Fruit fly (Drosophila melanogaster) whole organism, pupa: Measurements from ENCODE around the gene CG7320.

ENCODE experiments used
- CG10348 ChIP-seq: fragments of 200-800 bp; sonication (Bioruptor generic); IDR thresholded peaks from 2 replicates; pipeline ENCODE4 v1.3.6; 2022; ENCODE audit warnings: missing biosample characterization, missing genetic modification characterization
- CG12605 ChIP-seq: fragments of 200-800 bp; sonication (Bioruptor generic); IDR thresholded peaks from 2 replicates; pipeline ENCODE4 v1.3.6; 2022; ENCODE audit warnings: missing biosample characterization, missing genetic modification characterization
- CG13204 ChIP-seq: fragments of 200-800 bp; sonication (Bioruptor generic); optimal IDR thresholded peaks from 2 replicates; lab custom pipeline; 2018; ENCODE audit warnings: missing biosample characterization, mild to moderate bottlenecking, missing genetic modification characterization, moderate library complexity
- CG14655 ChIP-seq: fragments of 200-800 bp; sonication (Bioruptor generic); optimal IDR thresholded peaks from 3 replicates; lab custom pipeline; 2017; ENCODE audit warnings: mild to moderate bottlenecking, missing biosample characterization, missing genetic modification reagents, missing genetic modification characterization
- CG15710 ChIP-seq: fragments of 200-800 bp; sonication (Bioruptor generic); optimal IDR thresholded peaks from 2 replicates; lab custom pipeline; 2018; ENCODE audit warnings: missing biosample characterization, mild to moderate bottlenecking, missing genetic modification characterization, moderate library complexity
- CG17806 ChIP-seq: fragments of 200-800 bp; sonication (Bioruptor generic); optimal IDR thresholded peaks from 2 replicates; lab custom pipeline; 2018; ENCODE audit warnings: missing biosample characterization, mild to moderate bottlenecking, missing genetic modification characterization, moderate library complexity
- CG32121 ChIP-seq: fragments of 200-800 bp; sonication (Bioruptor generic); IDR thresholded peaks from 2 replicates; pipeline ENCODE4 v1.3.6; 2022; ENCODE audit warnings: missing biosample characterization, missing genetic modification characterization
- CG34367 ChIP-seq: fragments of 200-800 bp; sonication (Bioruptor generic); optimal IDR thresholded peaks from 2 replicates; lab custom pipeline; 2018; ENCODE audit warnings: missing biosample characterization, mild to moderate bottlenecking, missing genetic modification characterization
- CG4496 ChIP-seq: fragments of 200-800 bp; sonication (Bioruptor generic); IDR thresholded peaks from 3 replicates; pipeline ENCODE4 v1.3.6; 2022; ENCODE audit warnings: missing biosample characterization, missing genetic modification characterization
- CG8159 ChIP-seq: fragments of 200-800 bp; sonication (Bioruptor generic); optimal IDR thresholded peaks from 3 replicates; lab custom pipeline; 2018; ENCODE audit warnings: missing biosample characterization, mild to moderate bottlenecking, missing genetic modification characterization, moderate library complexity
- CG8301 ChIP-seq: fragments of 200-800 bp; sonication (Bioruptor generic); optimal IDR thresholded peaks from 2 replicates; lab custom pipeline; 2018; ENCODE audit warnings: missing biosample characterization, mild to moderate bottlenecking, missing genetic modification characterization
- CG9948 ChIP-seq: fragments of 200-800 bp; sonication (Bioruptor generic); optimal IDR thresholded peaks from 2 replicates; lab custom pipeline; 2018; ENCODE audit warnings: missing biosample characterization, mild to moderate bottlenecking, missing genetic modification characterization, moderate library complexity
- D1 ChIP-seq: fragments of 200-800 bp; sonication (Bioruptor generic); optimal IDR thresholded peaks from 2 replicates; lab custom pipeline; 2018; ENCODE audit warnings: missing biosample characterization, mild to moderate bottlenecking, missing genetic modification characterization, moderate library complexity
- EcR ChIP-seq: fragments of 200-800 bp; sonication (Bioruptor generic); optimal IDR thresholded peaks from 3 replicates; lab custom pipeline; 2019; ENCODE audit warnings: missing biosample characterization, missing genetic modification characterization, mild to moderate bottlenecking, moderate library complexity, missing genetic modification reagents
- Ets98B ChIP-seq: fragments of 200-800 bp; sonication (Bioruptor generic); IDR thresholded peaks from 2 replicates; pipeline ENCODE4 v1.3.6; 2022; ENCODE audit warnings: missing biosample characterization, missing genetic modification characterization
- Pif1A ChIP-seq: fragments of 200-800 bp; sonication (Bioruptor generic); optimal IDR thresholded peaks from 3 replicates; lab custom pipeline; 2016; ENCODE audit warnings: missing biosample characterization, missing genetic modification characterization
- Pif1B ChIP-seq: fragments of 200-800 bp; sonication (Bioruptor generic); optimal IDR thresholded peaks from 3 replicates; lab custom pipeline; 2016; ENCODE audit warnings: missing biosample characterization, missing genetic modification characterization
- Snoo ChIP-seq: fragments of 200-800 bp; sonication (Bioruptor generic); optimal IDR thresholded peaks from 3 replicates; lab custom pipeline; 2017; ENCODE audit warnings: missing biosample characterization, mild to moderate bottlenecking, missing genetic modification characterization, inconsistent platforms
- fd96Ca ChIP-seq: fragments of 200-800 bp; sonication (Bioruptor generic); IDR thresholded peaks from 3 replicates; pipeline ENCODE4 v1.3.6; 2022; ENCODE audit warnings: missing biosample characterization, missing genetic modification characterization
- gl ChIP-seq: fragments of 200-800 bp; sonication (Bioruptor generic); optimal IDR thresholded peaks from 2 replicates; lab custom pipeline; 2018; ENCODE audit warnings: missing biosample characterization, mild to moderate bottlenecking, missing genetic modification characterization
- rn ChIP-seq: fragments of 200-800 bp; sonication (Bioruptor generic); IDR thresholded peaks from 2 replicates; pipeline ENCODE4 v1.3.6; 2022; ENCODE audit warnings: missing biosample characterization, missing genetic modification characterization

The CG7320 gene

DNA sequence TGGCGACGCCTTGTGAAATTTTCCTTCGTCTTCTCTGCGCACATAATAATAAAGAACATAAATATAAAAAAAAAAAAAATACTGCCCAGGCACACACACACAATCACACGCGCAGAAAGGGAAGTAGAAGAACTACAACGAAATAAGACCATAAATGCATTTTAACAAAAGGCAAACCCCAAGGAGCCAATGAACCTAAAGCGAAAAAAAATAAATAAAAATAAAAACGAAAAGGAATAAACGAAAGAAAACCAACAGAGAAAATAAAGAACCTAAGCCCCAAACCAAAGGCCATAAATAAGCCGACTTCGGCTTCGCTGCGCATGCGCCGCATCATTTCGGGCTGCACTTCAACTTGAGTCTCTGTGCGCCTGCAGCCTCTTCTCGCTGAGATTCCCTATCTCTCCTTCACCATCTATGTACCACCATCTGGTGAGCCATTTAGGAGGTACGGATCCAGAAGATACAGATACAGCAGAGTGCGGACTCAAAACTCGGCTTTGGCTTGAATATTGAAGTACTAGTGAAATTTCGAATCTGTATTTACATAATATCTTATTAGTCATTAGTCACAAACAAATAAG lies 20.1 kb downstream of the CG7320 start:
- TF ChIP-seq CG8159 (tag; lab: Kevin White, UChicago) (peak; percentile 51), CG34367 (tag; lab: Kevin White, UChicago) (peak; percentile 47), gl (tag; lab: Kevin White, UChicago) (peak; percentile 65), CG4496 (no peak), Snoo (tag; lab: Kevin White, UChicago) (peak; percentile 47), CG9948 (tag; lab: Kevin White, UChicago) (peak; percentile 7), CG8301 (tag; lab: Kevin White, UChicago) (no peak), CG12605 (peak; percentile 27; the same call in 1 of the 2 replicates), fd96Ca (GFP tag; lab: Robert Waterston, UW) (no peak), EcR (GFP tag; lab: Kevin White, UChicago) (peak; percentile 90), CG14655 (GFP tag; lab: Kevin White, UChicago) (peak; percentile 34), Pif1A (peak; percentile 52), CG15710 (tag; lab: Kevin White, UChicago) (peak; percentile 53), Ets98B (GFP tag; lab: Robert Waterston, UW) (no peak), D1 (tag; lab: Kevin White, UChicago) (no peak), CG13204 (GFP tag; lab: Kevin White, UChicago) (peak; percentile 78), rn (no peak), Pif1B (GFP tag; lab: Kevin White, UChicago) (no peak), CG32121 (no peak), CG17806 (peak; percentile 43), CG10348 (no peak)

- TF ChIP-seq Snoo (tag; lab: Kevin White, UChicago) (no peak), CG9948 (tag; lab: Kevin White, UChicago) (no peak), Pif1A (no peak), CG34367 (tag; lab: Kevin White, UChicago) (no peak), EcR (GFP tag; lab: Kevin White, UChicago) (no peak), CG4496 (no peak), CG12605 (no peak), CG32121 (no peak), CG17806 (no peak), CG8301 (tag; lab: Kevin White, UChicago) (no peak), CG8159 (tag; lab: Kevin White, UChicago) (no peak), Ets98B (GFP tag; lab: Robert Waterston, UW) (no peak), gl (tag; lab: Kevin White, UChicago) (no peak), CG15710 (tag; lab: Kevin White, UChicago) (no peak)
Observed at dm6 chr3L:18222284-18222683, 21.0 kb downstream of the CG7320 start.

dm6 chr3L:18223437-18223836 lies 22.1 kb downstream of the CG7320 start:
- TF ChIP-seq CG14655 (GFP tag; lab: Kevin White, UChicago) (peak; percentile 89), CG8301 (tag; lab: Kevin White, UChicago) (peak; percentile 89), rn (peak; percentile 81), CG34367 (tag; lab: Kevin White, UChicago) (peak; percentile 67), D1 (tag; lab: Kevin White, UChicago) (no peak), CG9948 (tag; lab: Kevin White, UChicago) (peak; percentile 81), Ets98B (GFP tag; lab: Robert Waterston, UW) (peak; percentile 85), CG8159 (tag; lab: Kevin White, UChicago) (peak; percentile 79), CG12605 (peak; percentile 85), gl (tag; lab: Kevin White, UChicago) (peak; percentile 57), Pif1A (peak; percentile 68), CG10348 (peak; percentile 56), Snoo (tag; lab: Kevin White, UChicago) (peak; percentile 62), CG4496 (peak; percentile 89), CG17806 (peak; percentile 79), CG32121 (peak; percentile 91), Pif1B (GFP tag; lab: Kevin White, UChicago) (peak; percentile 62), EcR (GFP tag; lab: Kevin White, UChicago) (peak; percentile 18), fd96Ca (GFP tag; lab: Robert Waterston, UW) (peak; percentile 66), CG15710 (tag; lab: Kevin White, UChicago) (peak; percentile 76), CG13204 (GFP tag; lab: Kevin White, UChicago) (peak; percentile 34)

DNA sequence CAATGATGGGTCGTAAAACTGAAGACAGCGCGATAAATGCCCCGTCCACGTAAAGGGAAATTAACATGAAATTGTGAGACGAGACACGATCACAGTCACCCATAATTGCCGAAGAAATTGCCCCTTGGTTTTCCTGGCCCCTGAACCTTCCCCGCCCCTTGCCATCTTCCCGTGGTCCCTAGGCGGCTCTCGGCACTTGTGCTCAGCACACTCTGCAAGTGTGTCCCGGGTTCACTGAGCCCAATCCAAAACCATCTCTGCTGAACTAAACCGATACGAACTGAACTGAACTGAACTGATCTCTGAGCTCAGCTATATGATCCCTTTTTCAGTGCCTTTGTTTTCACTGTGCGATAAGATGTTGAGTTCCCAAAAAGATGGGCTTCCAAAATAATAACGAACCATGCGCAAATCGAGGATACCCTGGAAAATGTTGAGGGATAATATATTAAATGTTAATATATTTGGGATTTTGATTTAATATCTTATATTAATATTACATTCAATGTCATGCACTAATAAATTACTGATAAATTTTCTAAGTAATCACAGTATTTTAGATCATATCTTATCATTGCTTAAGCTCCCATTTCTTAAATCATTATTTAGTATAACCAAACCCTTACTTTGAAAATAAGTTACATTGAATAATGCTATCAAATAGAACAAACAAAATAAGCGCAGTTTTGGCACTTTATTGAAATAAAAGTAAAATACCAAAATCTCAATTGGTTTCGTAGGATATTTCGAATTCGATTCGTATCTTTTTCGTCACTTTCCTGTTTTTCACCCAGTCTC lies 23.5 kb downstream of the CG7320 start:
- TF ChIP-seq CG8159 (tag; lab: Kevin White, UChicago) (peak; percentile 32), CG9948 (tag; lab: Kevin White, UChicago) (peak; percentile 23), Snoo (tag; lab: Kevin White, UChicago) (no peak), EcR (GFP tag; lab: Kevin White, UChicago) (peak; percentile 53)
- TF ChIP-seq, all 21 proteins: peak for 3
